Worm (Caenorhabditis elegans): ENCODE results near the gene lon-3.

DNA sequence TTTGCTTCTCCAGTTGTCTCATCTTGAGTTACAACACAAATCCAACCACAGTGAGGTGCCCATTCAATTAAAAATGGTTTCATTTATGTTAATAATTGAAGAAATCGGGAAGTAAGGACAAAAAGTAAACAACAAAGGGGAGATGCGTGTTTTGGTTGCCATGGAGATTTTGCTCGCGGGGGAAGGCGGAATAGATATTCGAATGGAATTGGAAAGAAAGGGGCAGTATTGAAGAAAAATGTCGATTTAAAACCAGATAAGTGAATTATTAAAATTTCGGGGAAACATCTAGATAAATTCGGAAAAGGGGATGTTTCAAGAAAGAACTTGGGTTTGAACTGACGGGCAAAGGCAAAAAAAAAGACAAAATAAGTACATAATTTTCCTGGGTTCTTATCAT is 47.8 kb downstream of the lon-3 start, which contains the start of gene che-11:
- TF ChIP-seq snpc-4 (tag; optimal IDR thresholded peaks at IDR 0.05) (no peak), zip-8 (tag; optimal IDR thresholded peaks at IDR 0.05) (no peak), unc-62 (GFP tag; optimal IDR thresholded peaks at IDR 0.05) (no peak), blmp-1 (tag; optimal IDR thresholded peaks at IDR 0.05) (no peak), flh-1 (GFP tag; optimal IDR thresholded peaks at IDR 0.05) (no peak), unc-39 (tag; optimal IDR thresholded peaks at IDR 0.05) (no peak), nhr-12 (tag; optimal IDR thresholded peaks at IDR 0.05) (no peak), elt-1 (tag; optimal IDR thresholded peaks at IDR 0.05; ENCODE audit: borderline replicate concordance, insufficient read depth) (no peak), drap-1 (GFP tag; optimal IDR thresholded peaks at IDR 0.05) (no peak), ceh-83 (GFP tag; optimal IDR thresholded peaks at IDR 0.05) (no peak)

Measured in whole organism, mixed stage, embryonic.